Fruit fly (Drosophila melanogaster) whole organism, embryonic: ENCODE measurements around the gene CG5235.

Experiments
- Atf3 ChIP-seq: fragments of 200-800 bp; sonication (Bioruptor generic); optimal IDR thresholded peaks from 3 replicates; lab custom pipeline; 2016; ENCODE audit warnings: missing biosample characterization, missing genetic modification characterization
- Bgb ChIP-seq: fragments of 200-800 bp; sonication (Bioruptor generic); IDR thresholded peaks from 2 replicates; pipeline ENCODE4 v1.3.6; 2022; ENCODE audit warnings: missing biosample characterization, missing genetic modification characterization; ENCODE audit not compliant: partially characterized antibody
- CG10147 ChIP-seq: fragments of 200-800 bp; sonication (Bioruptor generic); optimal IDR thresholded peaks from 2 replicates; lab custom pipeline; 2019; ENCODE audit warnings: missing biosample characterization, mild to moderate bottlenecking, missing genetic modification characterization, moderate library complexity
- CG10959 ChIP-seq: fragments of 200-800 bp; sonication (Bioruptor generic); IDR thresholded peaks from 2 replicates; pipeline ENCODE4 v1.3.6; 2022; ENCODE audit warnings: missing biosample characterization, missing genetic modification characterization
- CG12744 ChIP-seq: fragments of 200-800 bp; sonication (Bioruptor generic); optimal IDR thresholded peaks from 2 replicates; lab custom pipeline; 2016; ENCODE audit warnings: missing biosample characterization, missing genetic modification characterization
- CG12942 ChIP-seq: fragments of 200-800 bp; sonication (Bioruptor generic); optimal IDR thresholded peaks from 3 replicates; lab custom pipeline; 2016; ENCODE audit warnings: missing biosample characterization, missing genetic modification characterization
- CG14014 ChIP-seq: fragments of 200-800 bp; sonication (Bioruptor generic); IDR thresholded peaks from 2 replicates; pipeline ENCODE4 v1.3.6; 2022; ENCODE audit warnings: missing biosample characterization, missing genetic modification characterization
- CG14050 ChIP-seq: fragments of 200-800 bp; sonication (Bioruptor generic); IDR thresholded peaks from 3 replicates; pipeline ENCODE4 v1.3.6; 2022; ENCODE audit warnings: missing biosample characterization, missing genetic modification characterization
- CG14965 ChIP-seq: fragments of 200-800 bp; sonication (Bioruptor generic); optimal IDR thresholded peaks from 2 replicates; lab custom pipeline; 2016; ENCODE audit warnings: missing biosample characterization, missing genetic modification characterization, borderline replicate concordance
- CG15269 ChIP-seq: fragments of 200-800 bp; sonication (Bioruptor generic); optimal IDR thresholded peaks from 2 replicates; lab custom pipeline; 2018; ENCODE audit warnings: missing biosample characterization, mild to moderate bottlenecking, missing genetic modification characterization, moderate library complexity
- CG2712 ChIP-seq: fragments of 200-800 bp; optimal IDR thresholded peaks from 3 replicates; lab custom pipeline; 2019; ENCODE audit warnings: missing biosample characterization, mild to moderate bottlenecking, missing genetic modification characterization, moderate library complexity
- CG3726 ChIP-seq: fragments of 200-800 bp; sonication (Bioruptor generic); IDR thresholded peaks from 3 replicates; pipeline ENCODE4, ENCODE4 v1.3.6; 2022; ENCODE audit warnings: missing biosample characterization, missing genetic modification characterization
- CG42726 ChIP-seq: fragments of 200-800 bp; sonication (Bioruptor generic); IDR thresholded peaks from 2 replicates; pipeline ENCODE4 v1.3.6; 2022; ENCODE audit warnings: missing biosample characterization, missing genetic modification characterization; ENCODE audit not compliant: partially characterized antibody
- CG4328 ChIP-seq: fragments of 200-800 bp; sonication (Bioruptor generic); optimal IDR thresholded peaks from 3 replicates; lab custom pipeline; 2017; ENCODE audit warnings: missing biosample characterization, missing genetic modification reagents, missing genetic modification characterization
- CG6683 ChIP-seq: fragments of 200-800 bp; sonication (Bioruptor generic); optimal IDR thresholded peaks from 2 replicates; lab custom pipeline; 2017; ENCODE audit warnings: missing biosample characterization, mild to moderate bottlenecking, missing genetic modification characterization, missing genetic modification reagents
- CG7271 ChIP-seq: fragments of 200-800 bp; sonication (Bioruptor generic); optimal IDR thresholded peaks from 2 replicates; lab custom pipeline; 2018; ENCODE audit warnings: missing biosample characterization, mild to moderate bottlenecking, missing genetic modification characterization, moderate library complexity
- CG7357 ChIP-seq: fragments of 200-800 bp; sonication (Bioruptor generic); IDR thresholded peaks from 3 replicates; pipeline ENCODE4 v1.3.6; 2022; ENCODE audit warnings: missing biosample characterization, missing genetic modification characterization
- Dbx ChIP-seq: fragments of 200-800 bp; sonication (Bioruptor generic); IDR thresholded peaks from 3 replicates; pipeline ENCODE4 v1.3.6; 2022; ENCODE audit warnings: missing biosample characterization, missing genetic modification characterization
- Gsc ChIP-seq: fragments of 200-800 bp; sonication (Bioruptor generic); IDR thresholded peaks from 2 replicates; pipeline ENCODE4 v1.3.6; 2022; ENCODE audit warnings: missing biosample characterization, missing genetic modification characterization
- Hey ChIP-seq: fragments of 200-800 bp; sonication (Bioruptor generic); optimal IDR thresholded peaks from 3 replicates; lab custom pipeline; 2018; ENCODE audit warnings: missing biosample characterization, mild to moderate bottlenecking, missing genetic modification characterization
- MTF-1 ChIP-seq: fragments of 200-800 bp; sonication (Bioruptor generic); optimal IDR thresholded peaks from 2 replicates; lab custom pipeline; 2018; ENCODE audit warnings: missing biosample characterization, mild to moderate bottlenecking, missing genetic modification characterization, borderline replicate concordance
- Nf-YB ChIP-seq: fragments of 200-800 bp; sonication (Bioruptor generic); optimal IDR thresholded peaks from 3 replicates; lab custom pipeline; 2019; ENCODE audit warnings: missing biosample characterization, mild to moderate bottlenecking, missing genetic modification characterization, moderate library complexity
- Opbp ChIP-seq: fragments of 200-800 bp; sonication (Bioruptor generic); IDR thresholded peaks from 3 replicates; pipeline ENCODE4 v1.3.6; 2022; ENCODE audit warnings: missing biosample characterization, missing genetic modification characterization; ENCODE audit not compliant: partially characterized antibody
- Poxn ChIP-seq: fragments of 200-800 bp; sonication (Bioruptor generic); IDR thresholded peaks from 2 replicates; pipeline ENCODE4 v1.3.6; 2022; ENCODE audit warnings: missing biosample characterization, missing genetic modification characterization
- Trl ChIP-seq, 3 experiments: fragments of >200 bp in 2 of 3; fragments of 200-800 bp in 1 of 3; sonication (Bioruptor generic) in 1 of 3; optimal IDR thresholded peaks; 2 replicates in 1 of 3; 3 replicates in 2 of 3; lab custom pipeline; 2016 to 2017; ENCODE audit warnings: missing biosample characterization in 1 of 3, missing genetic modification characterization in 1 of 3
- bbx ChIP-seq: fragments of 200-800 bp; sonication (Bioruptor generic); IDR thresholded peaks from 2 replicates; pipeline ENCODE4 v1.3.6; 2022; ENCODE audit warnings: missing biosample characterization, missing genetic modification characterization; ENCODE audit not compliant: partially characterized antibody
- chinmo ChIP-seq: fragments of 200-800 bp; sonication (Bioruptor generic); IDR thresholded peaks from 4 replicates; pipeline ENCODE4 v1.3.6; 2022; ENCODE audit warnings: missing biosample characterization, missing genetic modification characterization; ENCODE audit not compliant: partially characterized antibody
- emc ChIP-seq: fragments of 200-800 bp; sonication (Bioruptor generic); optimal IDR thresholded peaks from 2 replicates; lab custom pipeline; 2016; ENCODE audit warnings: missing biosample characterization, missing genetic modification characterization
- ems ChIP-seq: fragments of 200-800 bp; sonication (Bioruptor generic); optimal IDR thresholded peaks from 3 replicates; lab custom pipeline; 2016; ENCODE audit warnings: missing biosample characterization, missing genetic modification characterization
- gcm ChIP-seq: fragments of 200-800 bp; sonication (Bioruptor generic); optimal IDR thresholded peaks from 2 replicates; lab custom pipeline; 2019; ENCODE audit warnings: missing biosample characterization, mild to moderate bottlenecking, missing genetic modification characterization, moderate library complexity
- grn ChIP-seq: fragments of 200-800 bp; sonication (Bioruptor generic); optimal IDR thresholded peaks from 3 replicates; lab custom pipeline; 2017; ENCODE audit warnings: missing biosample characterization, missing genetic modification characterization
- ham ChIP-seq: fragments of 200-800 bp; sonication (Bioruptor generic); IDR thresholded peaks from 2 replicates; pipeline ENCODE4 v1.3.6; 2022; ENCODE audit warnings: missing biosample characterization, missing genetic modification characterization
- hb ChIP-seq: fragments of 200-800 bp; sonication (Bioruptor generic); IDR thresholded peaks from 3 replicates; pipeline ENCODE4 v1.3.6; 2022; ENCODE audit warnings: missing biosample characterization, missing genetic modification characterization; ENCODE audit not compliant: partially characterized antibody
- her ChIP-seq: fragments of 200-800 bp; sonication (Bioruptor generic); optimal IDR thresholded peaks from 2 replicates; lab custom pipeline; 2016; ENCODE audit warnings: missing biosample characterization, missing genetic modification characterization
- insv ChIP-seq, 2 experiments: fragments of 200-800 bp; sonication (Bioruptor generic); optimal IDR thresholded peaks; 3 replicates each; lab custom pipeline; 2016 to 2018; ENCODE audit warnings: missing biosample characterization in 2 of 2, missing genetic modification characterization in 2 of 2
- jing ChIP-seq: fragments of 200-800 bp; sonication (Bioruptor generic); optimal IDR thresholded peaks from 2 replicates; lab custom pipeline; 2018; ENCODE audit warnings: missing biosample characterization, mild to moderate bottlenecking, missing genetic modification characterization
- jumu ChIP-seq: fragments of 200-800 bp; sonication (Bioruptor generic); optimal IDR thresholded peaks from 3 replicates; lab custom pipeline; 2016; ENCODE audit warnings: missing biosample characterization, missing genetic modification characterization
- klu ChIP-seq: fragments of 200-800 bp; sonication (Bioruptor generic); IDR thresholded peaks from 2 replicates; pipeline ENCODE4 v1.3.6; 2022; ENCODE audit warnings: missing biosample characterization, missing genetic modification characterization
- lbe ChIP-seq: fragments of 200-800 bp; sonication (Bioruptor generic); optimal IDR thresholded peaks from 2 replicates; lab custom pipeline; 2016; ENCODE audit warnings: missing biosample characterization, mild to moderate bottlenecking, missing genetic modification characterization
- lmd ChIP-seq: fragments of 200-800 bp; sonication (Bioruptor generic); IDR thresholded peaks from 2 replicates; pipeline ENCODE4 v1.3.6; 2022; ENCODE audit warnings: missing biosample characterization, missing genetic modification characterization
- maf-S ChIP-seq: fragments of 200-800 bp; sonication (Bioruptor generic); optimal IDR thresholded peaks from 2 replicates; lab custom pipeline; 2016; ENCODE audit warnings: missing biosample characterization, missing genetic modification characterization
- odd ChIP-seq: fragments of 200-800 bp; sonication (Bioruptor generic); optimal IDR thresholded peaks from 2 replicates; lab custom pipeline; 2017; ENCODE audit warnings: missing biosample characterization, mild to moderate bottlenecking, missing genetic modification characterization
- pan ChIP-seq, 4 experiments: fragments of >200 bp in 3 of 4; fragments of 200-800 bp in 1 of 4; sonication (Bioruptor generic) in 1 of 4; optimal IDR thresholded peaks in 3 of 4; IDR thresholded peaks in 1 of 4; 2 replicates each; pipeline versions ENCODE4 v1.3.6 to Lab custom; 2017 to 2022; ENCODE audit warnings: missing biosample characterization in 2 of 4, missing genetic modification characterization in 2 of 4, mixed read lengths in 1 of 4
- tap ChIP-seq: fragments of 200-800 bp; optimal IDR thresholded peaks from 3 replicates; lab custom pipeline; 2019; ENCODE audit warnings: missing biosample characterization, mild to moderate bottlenecking, missing genetic modification characterization, moderate library complexity
- tgo ChIP-seq: fragments of 200-800 bp; sonication (Bioruptor generic); IDR thresholded peaks from 3 replicates; pipeline ENCODE4 v1.3.6; 2022; ENCODE audit warnings: missing biosample characterization, missing genetic modification characterization
- twi ChIP-seq: fragments of 200-800 bp; optimal IDR thresholded peaks from 2 replicates; lab custom pipeline; 2019; ENCODE audit warnings: missing biosample characterization, mild to moderate bottlenecking, missing genetic modification characterization, moderate library complexity
- wdn ChIP-seq: fragments of 200-800 bp; sonication (Bioruptor generic); IDR thresholded peaks from 2 replicates; pipeline ENCODE4 v1.3.6; 2022; ENCODE audit warnings: missing biosample characterization, missing genetic modification characterization

CG5235 gene

dm6 chr3L:16131264-16132066 is 41.3 kb upstream of the CG5235 start, which contains the start of the genes Trs20 and elg1 (continued):
- TF ChIP-seq hb (GFP tag; lab: Robert Waterston, UW), result no peak
- TF ChIP-seq ham (GFP tag; lab: Robert Waterston, UW), result no peak
- no peak for TF ChIP-seq jumu
- TF ChIP-seq CG6683 (GFP tag; lab: Kevin White, UChicago), result peak; percentile 10
- TF ChIP-seq chinmo (GFP tag; lab: Robert Waterston, UW), result no peak
- no peak for TF ChIP-seq MTF-1 (GFP tag; lab: Kevin White, UChicago)
- 0 out of 2 replicates have a peak, but pooled peaks have one; percentile 7 for TF ChIP-seq Bgb (GFP tag; lab: Robert Waterston, UW)
- peak; percentile 45 for TF ChIP-seq tap (tag; lab: Kevin White, UChicago)
- TF ChIP-seq emc (GFP tag; lab: Kevin White, UChicago), result no peak
- no peak for TF ChIP-seq jing (GFP tag; lab: Kevin White, UChicago)
- no peak for TF ChIP-seq CG12744 (GFP tag; lab: Kevin White, UChicago)
- peak; percentile 13 for TF ChIP-seq CG7271 (tag; lab: Kevin White, UChicago)
- no peak for TF ChIP-seq her (GFP tag; lab: Kevin White, UChicago)
- TF ChIP-seq odd (GFP tag; lab: Kevin White, UChicago), result no peak
- peak; percentile 77 for TF ChIP-seq gcm (GFP tag; lab: Kevin White, UChicago)
- no peak for TF ChIP-seq Hey
- TF ChIP-seq CG2712 (tag; lab: Kevin White, UChicago), result peak; percentile 85
- TF ChIP-seq CG14050 (GFP tag; lab: Robert Waterston, UW), result no peak
- peak; percentile 7 for TF ChIP-seq CG10147
- no peak for TF ChIP-seq klu (GFP tag; lab: Robert Waterston, UW)
- TF ChIP-seq pan (optimal IDR thresholded peaks at IDR 0.05; lab: Kevin White, UChicago), result no peak
- peak in 1 of 2 experiments; percentile 11 for TF ChIP-seq pan (GFP tag; optimal IDR thresholded peaks at IDR 0.05 in 1 of 2, IDR thresholded peaks at IDR 0.05 in 1 of 2)
- TF ChIP-seq CG3726 (GFP tag; lab: Robert Waterston, UW), result no peak
- no peak for TF ChIP-seq wdn (GFP tag; lab: Robert Waterston, UW)
- peak; percentile 42; the same call in 1 of the 3 replicates for TF ChIP-seq Opbp (GFP tag; lab: Robert Waterston, UW)
- TF ChIP-seq CG10959 (GFP tag; lab: Robert Waterston, UW), result no peak
- peak; percentile 63; the same call in 2 of the 3 replicates for TF ChIP-seq Dbx (GFP tag; lab: Robert Waterston, UW)
- peak; percentile 49 for TF ChIP-seq twi (tag; lab: Kevin White, UChicago)
- no peak; the same call in 1 of the 2 replicates for TF ChIP-seq CG14014
- peak; percentile 54 for TF ChIP-seq Nf-YB (GFP tag; lab: Kevin White, UChicago)
- no peak for TF ChIP-seq Atf3
- no peak for TF ChIP-seq lmd (GFP tag; lab: Robert Waterston, UW)
- TF ChIP-seq CG42726 (GFP tag; lab: Robert Waterston, UW), result no peak
- no peak for TF ChIP-seq Gsc
- no peak for TF ChIP-seq grn (GFP tag; lab: Kevin White, UChicago)
- TF ChIP-seq Trl (optimal IDR thresholded peaks at IDR 0.05; lab: Kevin White, UChicago), result no peak
- TF ChIP-seq Trl (GFP tag; optimal IDR thresholded peaks at IDR 0.05; lab: Kevin White, UChicago), result no peak
- TF ChIP-seq CG15269 (tag; lab: Kevin White, UChicago), result peak; percentile 69
- TF ChIP-seq CG12942 (GFP tag; lab: Kevin White, UChicago), result no peak
- TF ChIP-seq bbx, result 0 out of 2 replicates have a peak, but pooled peaks have one; percentile 11
- peak in 1 of 2 experiments; percentile 35 for TF ChIP-seq insv (GFP tag; optimal IDR thresholded peaks at IDR 0.05; lab: Kevin White, UChicago)
- peak; percentile 35; the same call in 1 of the 3 replicates for TF ChIP-seq tgo (GFP tag; lab: Robert Waterston, UW)
- no peak for TF ChIP-seq ems (GFP tag; lab: Kevin White, UChicago)
- TF ChIP-seq Poxn (GFP tag; lab: Robert Waterston, UW), result no peak
- TF ChIP-seq CG7357 (GFP tag; lab: Robert Waterston, UW), result no peak
- TF ChIP-seq CG4328, result peak; percentile 39
- no peak for TF ChIP-seq maf-S (GFP tag; lab: Kevin White, UChicago)
- no peak for TF ChIP-seq CG14965 (GFP tag; lab: Kevin White, UChicago)
- TF ChIP-seq lbe (GFP tag; lab: Kevin White, UChicago), result peak; percentile 22
